Worm (Caenorhabditis elegans): ENCODE measurements around the gene snai-1.
A peak's percentile ranks its signal among the peaks of the same experiment; 100 is the strongest.

The snai-1 gene

ce11 chrIV:305101-305500 is 8.4 kb downstream of the snai-1 start:
- TF ChIP-seq ceh-82 (tag; optimal IDR thresholded peaks at IDR 0.05) (no peak), nhr-48 (tag; optimal IDR thresholded peaks at IDR 0.05) (no peak), attf-4 (tag; optimal IDR thresholded peaks at IDR 0.05) (no peak), ceh-62 (tag; optimal IDR thresholded peaks at IDR 0.05) (no peak), Y48G9A.11 (GFP tag; IDR thresholded peaks at IDR 0.05) (no peak), daf-19 (GFP tag; conservative IDR thresholded peaks at IDR 0.05) (no peak), dpl-1 (GFP tag; optimal IDR thresholded peaks at IDR 0.05) (no peak), ama-1 (optimal IDR thresholded peaks at IDR 0.05) (no peak), mxl-2 (GFP tag; conservative IDR thresholded peaks at IDR 0.05) (no peak), F10B5.3 (tag; optimal IDR thresholded peaks at IDR 0.05) (no peak), mdt-29 (GFP tag; IDR thresholded peaks at IDR 0.05) (no peak), skn-1 (tag; optimal IDR thresholded peaks at IDR 0.05) (no peak), fos-1 (tag; optimal IDR thresholded peaks at IDR 0.05) (no peak), egl-43 (GFP tag; IDR thresholded peaks at IDR 0.05) (no peak), lin-29 (GFP tag; IDR thresholded peaks at IDR 0.05) (no peak), spr-3 (GFP tag; optimal IDR thresholded peaks at IDR 0.05) (no peak), T20F7.1 (GFP tag; optimal IDR thresholded peaks at IDR 0.05) (no peak), nhr-28 (tag; optimal IDR thresholded peaks at IDR 0.05) (peak; percentile 42), lin-39 (tag; optimal IDR thresholded peaks at IDR 0.05) (no peak), daf-8 (GFP tag; IDR thresholded peaks at IDR 0.05) (no peak), madf-9 (GFP tag; conservative IDR thresholded peaks at IDR 0.05) (no peak), lir-3 (tag; optimal IDR thresholded peaks at IDR 0.05) (no peak), spr-1 (tag; optimal IDR thresholded peaks at IDR 0.05) (no peak), lin-15B (tag; optimal IDR thresholded peaks at IDR 0.05) (no peak), php-3 (GFP tag; IDR thresholded peaks at IDR 0.05) (peak; percentile 89), mes-2 (tag; optimal IDR thresholded peaks at IDR 0.05; ENCODE audit: poor library complexity, severe bottlenecking) (no peak), nhr-237 (tag; optimal IDR thresholded peaks at IDR 0.05) (no peak), arid-1 (GFP tag; conservative IDR thresholded peaks at IDR 0.05) (no peak), saeg-2 (GFP tag; IDR thresholded peaks at IDR 0.05) (no peak), ceh-28 (tag; optimal IDR thresholded peaks at IDR 0.05) (no peak), nhr-76 (tag; optimal IDR thresholded peaks at IDR 0.05) (no peak), gei-8 (GFP tag; optimal IDR thresholded peaks at IDR 0.05) (no peak), pha-4 (GFP tag; IDR thresholded peaks at IDR 0.05) (no peak), pha-4 (tag; optimal IDR thresholded peaks at IDR 0.05) (no peak), daf-16 (GFP tag; optimal IDR thresholded peaks at IDR 0.05) (no peak), daf-16 (tag; optimal IDR thresholded peaks at IDR 0.05) (peak; percentile 28), tag-97 (GFP tag; IDR thresholded peaks at IDR 0.05) (no peak), jun-1 (tag; optimal IDR thresholded peaks at IDR 0.05) (no peak), ceh-20 (GFP tag; IDR thresholded peaks at IDR 0.05) (no peak), F49E8.2 (tag; optimal IDR thresholded peaks at IDR 0.05; ENCODE audit: borderline replicate concordance) (no peak), zip-11 (GFP tag; IDR thresholded peaks at IDR 0.05) (no peak), nhr-6 (tag; optimal IDR thresholded peaks at IDR 0.05) (no peak), pqm-1 (tag; optimal IDR thresholded peaks at IDR 0.05) (peak; percentile 22), F26F4.8 (GFP tag; conservative IDR thresholded peaks at IDR 0.05) (no peak), sdz-12 (GFP tag; optimal IDR thresholded peaks at IDR 0.05) (no peak), Y75B8A.6 (GFP tag; IDR thresholded peaks at IDR 0.05) (no peak), tra-1 (GFP tag; IDR thresholded peaks at IDR 0.05) (no peak), ZK546.5 (tag; optimal IDR thresholded peaks at IDR 0.05) (no peak), dve-1 (tag; optimal IDR thresholded peaks at IDR 0.05; ENCODE audit: insufficient read depth) (peak; percentile 52), nhr-77 (tag; optimal IDR thresholded peaks at IDR 0.05) (peak; percentile 22), snpc-4 (tag; optimal IDR thresholded peaks at IDR 0.05) (no peak), mxl-3 (GFP tag; optimal IDR thresholded peaks at IDR 0.05) (no peak)
